Worm (Caenorhabditis elegans) whole organism, mixed stage, embryonic: ENCODE results near the gene nra-4.

Experiments used
- M03D4.4 ChIP-seq: sonication (generic microtip); optimal IDR thresholded peaks from 2 replicates; lab custom pipeline; 2017; ENCODE audit warnings: mild to moderate bottlenecking, missing genetic modification characterization, missing compliant biosample characterization
- bed-3 ChIP-seq: fragments of 200-800 bp; sonication (Bioruptor generic); optimal IDR thresholded peaks from 3 replicates; lab custom pipeline; 2018; ENCODE audit warnings: mild to moderate bottlenecking, missing genetic modification characterization, moderate library complexity, missing compliant biosample characterization
- blmp-1 ChIP-seq: fragments of 150-350 bp; optimal IDR thresholded peaks from 2 replicates; lab custom pipeline; 2014; ENCODE audit warnings: missing biosample characterization, missing genetic modification characterization
- ceh-39 ChIP-seq: fragments of 150-350 bp; optimal IDR thresholded peaks from 2 replicates; lab custom pipeline; 2014; ENCODE audit warnings: missing biosample characterization, missing genetic modification characterization
- ceh-43 ChIP-seq: fragments of 200-800 bp; sonication (Bioruptor generic); optimal IDR thresholded peaks from 2 replicates; lab custom pipeline; 2018; ENCODE audit warnings: mild to moderate bottlenecking, missing genetic modification characterization, moderate library complexity, missing compliant biosample characterization
- ceh-83 ChIP-seq: fragments of 200-800 bp; sonication (Bioruptor generic); optimal IDR thresholded peaks from 2 replicates; lab custom pipeline; 2018; ENCODE audit warnings: mild to moderate bottlenecking, missing genetic modification characterization, missing compliant biosample characterization
- ces-1 ChIP-seq: fragments of 150-350 bp; optimal IDR thresholded peaks from 2 replicates; lab custom pipeline; 2014; ENCODE audit warnings: missing biosample characterization, missing genetic modification reagents, missing genetic modification characterization
- cnd-1 ChIP-seq: fragments of 200-800 bp; sonication (Bioruptor generic); optimal IDR thresholded peaks from 2 replicates; lab custom pipeline; 2018; ENCODE audit warnings: mild to moderate bottlenecking, missing genetic modification characterization, missing compliant biosample characterization
- drap-1 ChIP-seq: fragments of 200-800 bp; sonication (Bioruptor generic); optimal IDR thresholded peaks from 3 replicates; lab custom pipeline; 2018; ENCODE audit warnings: mild to moderate bottlenecking, missing genetic modification characterization, missing compliant biosample characterization
- elt-1 ChIP-seq: sonication (generic microtip); optimal IDR thresholded peaks from 2 replicates; lab custom pipeline; 2017; ENCODE audit warnings: missing genetic modification characterization, mild to moderate bottlenecking, missing compliant biosample characterization, antibody characterized with exemption, moderate library complexity, borderline replicate concordance; ENCODE audit not compliant: insufficient read depth
- ham-2 ChIP-seq: fragments of 200-800 bp; sonication (Bioruptor generic); optimal IDR thresholded peaks from 2 replicates; lab custom pipeline; 2018; ENCODE audit warnings: mild to moderate bottlenecking, missing genetic modification characterization, missing compliant biosample characterization
- hlh-1 ChIP-seq: fragments of 150-350 bp; optimal IDR thresholded peaks from 2 replicates; lab custom pipeline; 2014; ENCODE audit warnings: missing biosample characterization, missing genetic modification reagents, missing genetic modification characterization
- lin-32 ChIP-seq: fragments of 200-800 bp; sonication (Bioruptor generic); optimal IDR thresholded peaks from 2 replicates; lab custom pipeline; 2018; ENCODE audit warnings: mild to moderate bottlenecking, missing genetic modification characterization, missing compliant biosample characterization
- mab-5 ChIP-seq: fragments of 150-350 bp; optimal IDR thresholded peaks from 2 replicates; lab custom pipeline; 2014; ENCODE audit warnings: missing biosample characterization, missing genetic modification characterization
- mep-1 ChIP-seq: fragments of 150-350 bp; optimal IDR thresholded peaks from 2 replicates; lab custom pipeline; 2017; ENCODE audit warnings: missing biosample characterization, missing genetic modification reagents, missing genetic modification characterization, inconsistent platforms
- mls-2 ChIP-seq: sonication (generic microtip); optimal IDR thresholded peaks from 2 replicates; lab custom pipeline; 2016; ENCODE audit warnings: mild to moderate bottlenecking, missing genetic modification characterization, moderate library complexity, missing compliant biosample characterization
- nhr-12 ChIP-seq: fragments of 150-350 bp; optimal IDR thresholded peaks from 2 replicates; lab custom pipeline; 2014; ENCODE audit warnings: missing biosample characterization, missing genetic modification characterization
- nhr-2 ChIP-seq: fragments of 150-350 bp; optimal IDR thresholded peaks from 2 replicates; lab custom pipeline; 2014; ENCODE audit warnings: missing biosample characterization, missing genetic modification characterization
- nhr-237 ChIP-seq: fragments of 150-350 bp; optimal IDR thresholded peaks from 2 replicates; lab custom pipeline; 2014; ENCODE audit warnings: missing biosample characterization, missing genetic modification characterization
- nhr-28 ChIP-seq: fragments of 150-350 bp; optimal IDR thresholded peaks from 2 replicates; lab custom pipeline; 2014; ENCODE audit warnings: missing biosample characterization, missing genetic modification characterization
- nhr-76 ChIP-seq: sonication (generic microtip); optimal IDR thresholded peaks from 2 replicates; lab custom pipeline; 2017; ENCODE audit warnings: missing biosample characterization, missing genetic modification characterization
- pha-4 ChIP-seq: fragments of 150-350 bp; optimal IDR thresholded peaks from 2 replicates; lab custom pipeline; 2018; ENCODE audit warnings: missing biosample characterization, missing genetic modification reagents, missing genetic modification characterization
- sem-2 ChIP-seq: fragments of 200-800 bp; sonication (Bioruptor generic); optimal IDR thresholded peaks from 2 replicates; lab custom pipeline; 2018; ENCODE audit warnings: mild to moderate bottlenecking, missing genetic modification characterization, missing compliant biosample characterization
- snpc-4 ChIP-seq: fragments of 150-350 bp; optimal IDR thresholded peaks from 2 replicates; lab custom pipeline; 2014; ENCODE audit warnings: missing biosample characterization, missing genetic modification characterization
- sptf-1 ChIP-seq: sonication (generic microtip); optimal IDR thresholded peaks from 2 replicates; lab custom pipeline; 2017; ENCODE audit warnings: mild to moderate bottlenecking, missing genetic modification characterization, moderate library complexity, missing compliant biosample characterization
- tbx-8 ChIP-seq: fragments of 200-800 bp; sonication (Bioruptor generic); optimal IDR thresholded peaks from 2 replicates; lab custom pipeline; 2018; ENCODE audit warnings: mild to moderate bottlenecking, missing genetic modification characterization, moderate library complexity, missing compliant biosample characterization
- unc-120 ChIP-seq: sonication (generic microtip); optimal IDR thresholded peaks from 2 replicates; lab custom pipeline; 2017; ENCODE audit warnings: missing genetic modification characterization, missing compliant biosample characterization; ENCODE audit not compliant: poor library complexity, severe bottlenecking
- unc-39 ChIP-seq: fragments of 150-350 bp; optimal IDR thresholded peaks from 2 replicates; lab custom pipeline; 2014; ENCODE audit warnings: missing biosample characterization, missing genetic modification characterization
- unc-62 ChIP-seq: fragments of 150-350 bp; optimal IDR thresholded peaks from 2 replicates; lab custom pipeline; 2014; ENCODE audit warnings: missing biosample characterization, missing genetic modification reagents, missing genetic modification characterization
- zip-8 ChIP-seq: fragments of 150-350 bp; optimal IDR thresholded peaks from 2 replicates; lab custom pipeline; 2014; ENCODE audit warnings: missing biosample characterization, missing genetic modification characterization
- ztf-11 ChIP-seq: fragments of 150-350 bp; optimal IDR thresholded peaks from 2 replicates; lab custom pipeline; 2014; ENCODE audit warnings: missing biosample characterization, missing genetic modification characterization

The nra-4 gene

DNA sequence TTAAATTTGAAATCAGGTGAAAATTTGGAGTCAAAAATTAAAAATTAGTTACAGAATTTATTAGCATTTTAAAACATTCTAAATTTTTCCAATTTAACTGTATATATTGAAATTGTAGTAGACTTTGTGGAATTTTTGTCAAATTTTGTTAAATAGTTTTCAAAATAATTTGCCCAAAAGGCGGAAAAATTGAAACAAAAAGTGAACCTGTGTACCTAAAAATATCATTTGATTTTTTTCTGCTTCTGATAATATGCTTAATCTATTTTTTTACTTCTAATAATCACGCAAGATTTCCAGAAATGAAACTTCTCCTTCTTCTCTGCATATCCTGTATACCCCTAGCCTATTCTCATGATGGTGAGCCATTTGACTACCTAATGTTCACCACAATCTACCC is 12.9 kb upstream of the nra-4 start, which contains the start of gene rnst-2:
Gene rnst-2, plus strand, starts transcription at position 301 of the 400 bp plus-strand sequence.
- TF ChIP-seq nhr-12 (tag; lab: Kevin White, UChicago) (no peak), zip-8 (tag; lab: Kevin White, UChicago) (no peak), tbx-8 (GFP tag; lab: Kevin White, UChicago) (no peak), nhr-76 (tag; lab: Kevin White, UChicago) (no peak), ceh-39 (tag; lab: Kevin White, UChicago) (no peak), sem-2 (GFP tag; lab: Kevin White, UChicago) (no peak), sptf-1 (tag; lab: Kevin White, UChicago) (no peak), pha-4 (tag; lab: Kevin White, UChicago) (no peak), mep-1 (tag; lab: Kevin White, UChicago) (no peak), hlh-1 (no peak), drap-1 (GFP tag; lab: Kevin White, UChicago) (no peak), ces-1 (GFP tag; lab: Kevin White, UChicago) (no peak), elt-1 (tag; lab: Kevin White, UChicago) (no peak), M03D4.4 (no peak), ceh-43 (GFP tag; lab: Kevin White, UChicago) (no peak), unc-39 (tag; lab: Kevin White, UChicago) (no peak), nhr-28 (no peak)

DNA sequence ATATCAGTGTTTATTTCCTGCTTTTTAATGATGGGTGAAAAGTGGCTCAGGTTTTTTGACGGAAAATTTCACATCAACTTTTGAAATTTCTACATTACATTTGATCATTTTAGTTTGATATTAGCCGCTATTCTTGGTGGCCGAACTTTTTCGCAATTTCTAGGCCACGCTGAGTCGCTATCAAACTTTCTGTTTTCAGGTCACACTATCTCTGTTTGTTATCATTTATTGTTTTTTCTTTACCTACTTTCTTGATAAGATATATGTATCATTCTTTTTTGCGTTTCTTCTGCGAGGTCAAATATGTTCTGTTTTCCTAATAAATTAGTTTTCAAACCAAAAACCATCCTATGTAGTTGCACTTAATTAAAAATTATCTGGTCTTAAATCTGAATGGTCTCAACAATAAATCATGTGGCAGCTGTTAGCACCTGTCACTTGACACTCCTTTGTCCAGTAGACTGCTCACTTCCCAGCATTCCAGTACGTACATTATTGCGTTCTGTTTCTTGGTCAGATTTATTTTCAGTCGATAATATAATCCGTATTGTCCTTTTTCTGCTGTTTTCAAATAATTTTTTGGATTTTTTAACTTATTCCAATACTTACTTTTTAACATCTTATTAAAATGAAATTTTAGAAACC is 12.0 kb upstream of the nra-4 start:
- peak; percentile 67 for TF ChIP-seq nhr-2 (tag; lab: Kevin White, UChicago)
- peak; percentile 77 for TF ChIP-seq hlh-1
- TF ChIP-seq lin-32 (GFP tag; lab: Kevin White, UChicago), result peak; percentile 4
- no peak for TF ChIP-seq ztf-11 (tag; lab: Kevin White, UChicago)
- peak; percentile 86 for TF ChIP-seq mab-5
- peak; percentile 93 for TF ChIP-seq unc-62 (GFP tag; lab: Kevin White, UChicago)
- TF ChIP-seq drap-1 (GFP tag; lab: Kevin White, UChicago), result no peak
- no peak for TF ChIP-seq blmp-1 (tag; lab: Kevin White, UChicago)
- TF ChIP-seq, all 35 proteins: peak for 5

DNA sequence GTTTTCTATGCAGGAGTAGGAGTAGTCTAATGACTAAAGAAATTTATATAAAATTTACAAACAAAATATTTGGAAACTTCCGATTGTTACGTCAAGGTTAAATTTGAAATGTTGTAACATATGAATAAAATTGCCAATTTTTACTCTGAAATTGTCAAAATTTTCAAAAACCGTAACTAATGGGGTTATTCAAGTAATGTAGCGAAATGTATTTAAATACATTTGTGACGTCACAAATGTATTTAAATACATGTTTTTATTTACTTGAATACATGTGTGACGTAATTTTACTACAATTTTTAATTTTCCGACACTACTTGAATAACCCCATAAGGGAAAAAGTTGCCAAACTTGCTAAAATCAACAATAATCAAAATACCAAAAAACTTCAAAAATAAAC is 5.0 kb upstream of the nra-4 start:
- TF ChIP-seq unc-120 (tag; lab: Kevin White, UChicago), result no peak
- TF ChIP-seq zip-8 (tag; lab: Kevin White, UChicago), result peak; percentile 91
- TF ChIP-seq, all 35 proteins: peak for 1

DNA sequence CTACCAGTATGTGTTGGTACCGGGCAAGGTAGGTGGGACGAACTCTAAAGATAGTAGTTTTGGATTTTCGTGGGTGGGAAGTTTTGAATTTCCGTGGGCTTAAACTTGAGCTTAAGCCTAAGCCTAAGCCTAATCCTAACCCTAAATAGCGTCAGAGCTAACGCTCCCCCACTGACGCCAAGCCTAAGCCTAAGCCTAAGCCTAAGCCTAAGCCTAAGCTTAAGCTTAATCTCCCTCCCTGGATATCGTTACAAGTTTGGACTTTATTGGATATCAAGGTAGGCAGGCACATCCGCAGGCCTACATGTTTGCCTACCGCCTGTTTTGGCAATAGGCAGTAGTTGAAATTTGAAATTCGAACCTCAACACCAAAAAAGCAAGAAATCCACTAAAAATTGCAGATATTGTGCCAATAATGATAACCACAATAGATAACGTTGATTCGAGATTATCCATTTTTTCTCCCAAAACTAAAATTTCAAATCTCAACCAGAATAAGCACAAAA is 4.2 kb upstream of the nra-4 start, which contains the start of gene K10C9.4:
Gene K10C9.4, minus strand, starts transcription at position 456 of the 506 bp plus-strand sequence.
- TF ChIP-seq ham-2 (GFP tag; lab: Kevin White, UChicago) (no peak), ztf-11 (tag; lab: Kevin White, UChicago) (no peak), M03D4.4 (no peak), nhr-2 (tag; lab: Kevin White, UChicago) (no peak), zip-8 (tag; lab: Kevin White, UChicago) (no peak), ceh-39 (tag; lab: Kevin White, UChicago) (no peak), ceh-83 (GFP tag; lab: Kevin White, UChicago) (no peak), cnd-1 (tag; lab: Kevin White, UChicago) (no peak), snpc-4 (tag; lab: Kevin White, UChicago) (no peak), blmp-1 (tag; lab: Kevin White, UChicago) (no peak), unc-120 (tag; lab: Kevin White, UChicago) (no peak), lin-32 (GFP tag; lab: Kevin White, UChicago) (no peak), bed-3 (GFP tag; lab: Kevin White, UChicago) (no peak), mls-2 (tag; lab: Kevin White, UChicago) (no peak), nhr-28 (no peak), tbx-8 (GFP tag; lab: Kevin White, UChicago) (no peak), pha-4 (tag; lab: Kevin White, UChicago) (no peak), nhr-237 (tag; lab: Kevin White, UChicago) (no peak), unc-62 (GFP tag; lab: Kevin White, UChicago) (no peak)
- TF ChIP-seq, all 35 proteins: peak for 0
